Worm (Caenorhabditis elegans) whole organism, L1 larva: Measurements from ENCODE around the gene his-73.

Experiments
- C04F5.9 ChIP-seq: sonication (generic microtip); optimal IDR thresholded peaks from 2 replicates; lab custom pipeline; 2016; ENCODE audit warnings: missing genetic modification characterization, missing compliant biosample characterization
- blmp-1 ChIP-seq: fragments of 150-350 bp; optimal IDR thresholded peaks from 2 replicates; lab custom pipeline; 2014; ENCODE audit warnings: missing biosample characterization, missing genetic modification characterization
- pqm-1 ChIP-seq: sonication (generic microtip); optimal IDR thresholded peaks from 3 replicates; lab custom pipeline; 2017; ENCODE audit warnings: missing biosample characterization, missing genetic modification characterization
- unc-62 ChIP-seq: fragments of 150-350 bp; optimal IDR thresholded peaks from 2 replicates; lab custom pipeline; 2014; ENCODE audit warnings: missing biosample characterization, missing genetic modification reagents, missing genetic modification characterization
- unc-98 ChIP-seq: fragments of 200-800 bp; sonication (Bioruptor generic); IDR thresholded peaks from 2 replicates; pipeline ENCODE4 v1.3.6; 2022; ENCODE audit warnings: missing genetic modification characterization, missing compliant biosample characterization

- TF ChIP-seq blmp-1 (tag; lab: Kevin White, UChicago) (no peak), unc-62 (GFP tag; lab: Kevin White, UChicago) (no peak), unc-98 (GFP tag; lab: Robert Waterston, UW) (no peak), C04F5.9 (tag; lab: Kevin White, UChicago) (no peak), pqm-1 (tag; lab: Kevin White, UChicago) (no peak)
Measured at ce11 chrII:13159869-13160268, 23.6 kb upstream of the his-73 start.
